Fruit fly (Drosophila melanogaster): Measurements from ENCODE around the gene Rab3GAP1.
A peak's percentile ranks its signal among the peaks of the same experiment; 100 is the strongest.

The Rab3GAP1 gene

dm6 chr2L:1617712-1618111 lies 6.8 kb upstream of the Rab3GAP1 start (continued):
- TF ChIP-seq acj6 (GFP tag; optimal IDR thresholded peaks at IDR 0.05): no peak
- 0 out of 3 replicates have a peak, but pooled peaks have one; percentile 19 for TF ChIP-seq eg (GFP tag; IDR thresholded peaks at IDR 0.05)
- TF ChIP-seq Hr38 (GFP tag; optimal IDR thresholded peaks at IDR 0.05): no peak
- TF ChIP-seq vri (GFP tag; optimal IDR thresholded peaks at IDR 0.05): no peak
- TF ChIP-seq fd59A (GFP tag; optimal IDR thresholded peaks at IDR 0.05): no peak
- TF ChIP-seq CG16779 (tag; optimal IDR thresholded peaks at IDR 0.05): peak; percentile 4
- no peak for TF ChIP-seq CG11294 (GFP tag; IDR thresholded peaks at IDR 0.05)
- no peak for TF ChIP-seq topi (GFP tag; optimal IDR thresholded peaks at IDR 0.05)
- peak; percentile 52 for TF ChIP-seq Eip78C (GFP tag)
- TF ChIP-seq fd85E (GFP tag; optimal IDR thresholded peaks at IDR 0.05): no peak
- no peak for TF ChIP-seq CG31627 (GFP tag; optimal IDR thresholded peaks at IDR 0.05)
- peak; percentile 13 for TF ChIP-seq CG10669 (GFP tag; optimal IDR thresholded peaks at IDR 0.05)
- TF ChIP-seq CG3032 (tag; optimal IDR thresholded peaks at IDR 0.05): peak; percentile 9
- TF ChIP-seq Eip93F (GFP tag; optimal IDR thresholded peaks at IDR 0.05): no peak
- no peak for TF ChIP-seq Hr39 (GFP tag; optimal IDR thresholded peaks at IDR 0.05)
- no peak for TF ChIP-seq Ets21C (GFP tag; optimal IDR thresholded peaks at IDR 0.05)
- no peak for TF ChIP-seq pdm3 (GFP tag; optimal IDR thresholded peaks at IDR 0.05)
- TF ChIP-seq CG8632 (GFP tag; optimal IDR thresholded peaks at IDR 0.05): no peak
- no peak for TF ChIP-seq dsx (GFP tag; optimal IDR thresholded peaks at IDR 0.05; ENCODE audit: poor library complexity, severe bottlenecking)
- no peak for TF ChIP-seq CG15336 (GFP tag; IDR thresholded peaks at IDR 0.05)
- peak; percentile 12 for TF ChIP-seq Lpt (GFP tag; optimal IDR thresholded peaks at IDR 0.05)
- TF ChIP-seq CG8319 (GFP tag; optimal IDR thresholded peaks at IDR 0.05): no peak
- TF ChIP-seq CG6276 (GFP tag; optimal IDR thresholded peaks at IDR 0.05): no peak
- TF ChIP-seq Blimp-1 (GFP tag; optimal IDR thresholded peaks at IDR 0.05): peak; percentile 39
- no peak for TF ChIP-seq CG6792 (GFP tag; optimal IDR thresholded peaks at IDR 0.05)
- TF ChIP-seq Sox102F (GFP tag; optimal IDR thresholded peaks at IDR 0.05): no peak
- peak in 1 of 2 experiments; percentile 6 for TF ChIP-seq salr (GFP tag; optimal IDR thresholded peaks at IDR 0.05)

dm6 chr2L:1615753-1616152 lies 4.8 kb upstream of the Rab3GAP1 start:
- peak; percentile 32 for TF ChIP-seq Eip78C (GFP tag)
- peak; percentile 17 for TF ChIP-seq CG32006 (GFP tag; optimal IDR thresholded peaks at IDR 0.05)
- no peak for TF ChIP-seq CG3032 (tag; optimal IDR thresholded peaks at IDR 0.05)
- TF ChIP-seq CG6163 (GFP tag; IDR thresholded peaks at IDR 0.05): 0 out of 3 replicates have a peak, but pooled peaks have one; percentile 32
- TF ChIP-seq achi (GFP tag; optimal IDR thresholded peaks at IDR 0.05): no peak
- TF ChIP-seq eg (GFP tag; IDR thresholded peaks at IDR 0.05): 0 out of 3 replicates have a peak, but pooled peaks have one; percentile 16
- no peak for TF ChIP-seq Sox14 (GFP tag; optimal IDR thresholded peaks at IDR 0.05)
- TF ChIP-seq Hr39 (GFP tag; optimal IDR thresholded peaks at IDR 0.05): no peak
- TF ChIP-seq CG15336 (GFP tag; IDR thresholded peaks at IDR 0.05): 0 out of 2 replicates have a peak, but pooled peaks have one; percentile 16

DNA sequence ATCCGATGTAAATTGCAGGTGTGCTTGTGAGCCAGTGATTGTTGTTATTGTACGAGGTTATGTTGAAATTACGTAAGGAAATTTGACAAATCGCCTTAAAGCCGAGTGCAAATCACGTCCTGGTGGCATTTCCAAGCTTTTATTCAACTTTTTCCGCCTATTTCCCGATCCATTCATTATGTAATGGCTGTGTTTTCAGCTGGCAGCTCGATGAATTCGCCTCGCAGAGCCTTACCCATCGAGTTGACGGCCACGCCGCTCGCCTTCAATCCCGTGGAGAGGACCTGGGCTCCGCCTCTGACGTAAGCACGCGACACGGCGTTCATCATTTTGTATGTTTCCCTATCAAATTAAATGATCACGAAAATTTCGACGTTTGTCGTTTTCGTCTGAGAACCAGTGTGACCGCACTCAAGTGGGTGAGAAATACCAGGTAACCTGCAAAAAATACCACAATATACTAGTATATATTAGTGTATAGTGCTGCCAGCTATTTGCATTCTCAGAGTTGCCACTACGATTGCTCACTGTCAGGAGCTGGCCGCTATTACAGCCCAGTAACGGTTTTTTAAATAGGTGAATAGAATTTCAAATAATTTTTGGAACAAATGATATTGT lies 2.9 kb upstream of the Rab3GAP1 start, which contains the start of gene RFeSP:
Gene RFeSP, minus strand, starts transcription at position 413 of the 618 bp plus-strand sequence.
- TF ChIP-seq Sox102F (GFP tag; optimal IDR thresholded peaks at IDR 0.05): no peak
- TF ChIP-seq CG8319 (GFP tag; optimal IDR thresholded peaks at IDR 0.05): no peak
- TF ChIP-seq CG6854 (GFP tag; optimal IDR thresholded peaks at IDR 0.05): no peak
- peak; percentile 88 for TF ChIP-seq vri (GFP tag; optimal IDR thresholded peaks at IDR 0.05)
- TF ChIP-seq eg (GFP tag; IDR thresholded peaks at IDR 0.05): no peak
- no peak for TF ChIP-seq CG11294 (GFP tag; IDR thresholded peaks at IDR 0.05)
- no peak for TF ChIP-seq Gug (GFP tag; IDR thresholded peaks at IDR 0.05)
- TF ChIP-seq salr (GFP tag; optimal IDR thresholded peaks at IDR 0.05): no peak
- no peak for TF ChIP-seq Eip75B (GFP tag; optimal IDR thresholded peaks at IDR 0.05)
- no peak for TF ChIP-seq topi (GFP tag; optimal IDR thresholded peaks at IDR 0.05)
- peak; percentile 2 for TF ChIP-seq Sox14 (GFP tag; optimal IDR thresholded peaks at IDR 0.05)
- no peak for TF ChIP-seq CG1621 (tag; optimal IDR thresholded peaks at IDR 0.05)

- no peak for TF ChIP-seq fd85E (GFP tag; optimal IDR thresholded peaks at IDR 0.05)
- peak; percentile 60 for TF ChIP-seq CG3919 (GFP tag; optimal IDR thresholded peaks at IDR 0.05)
These were observed 4.2 kb downstream of the Rab3GAP1 start for dm6 chr2L:1606758-1607157.

Data from whole organism, prepupa.